Worm (Caenorhabditis elegans) whole organism, L1 larva: ENCODE data around the gene wdr-83.

ENCODE experiments used
- C16A3.4 ChIP-seq: fragments of 150-350 bp; optimal IDR thresholded peaks from 2 replicates; lab custom pipeline; 2014; ENCODE audit warnings: missing biosample characterization, missing genetic modification characterization
- C34B4.2 ChIP-seq: sonication (generic microtip); optimal IDR thresholded peaks from 2 replicates; lab custom pipeline; 2017; ENCODE audit warnings: mild to moderate bottlenecking, missing genetic modification characterization, missing compliant biosample characterization
- F16B12.6 ChIP-seq: fragments of 150-350 bp; optimal IDR thresholded peaks from 2 replicates; lab custom pipeline; 2014; ENCODE audit warnings: missing biosample characterization, missing genetic modification characterization
- alr-1 ChIP-seq: fragments of 200-800 bp; sonication (Bioruptor generic); optimal IDR thresholded peaks from 2 replicates; lab custom pipeline; 2018; ENCODE audit warnings: borderline replicate concordance, mild to moderate bottlenecking, missing genetic modification characterization, missing compliant biosample characterization
- blmp-1 ChIP-seq: fragments of 150-350 bp; optimal IDR thresholded peaks from 2 replicates; lab custom pipeline; 2014; ENCODE audit warnings: missing biosample characterization, missing genetic modification characterization
- ceh-63 ChIP-seq: fragments of 200-800 bp; sonication (Bioruptor generic); optimal IDR thresholded peaks from 2 replicates; lab custom pipeline; 2018; ENCODE audit warnings: mild to moderate bottlenecking, missing genetic modification characterization, missing compliant biosample characterization
- ceh-8 ChIP-seq: fragments of 200-800 bp; sonication (Bioruptor generic); optimal IDR thresholded peaks from 2 replicates; lab custom pipeline; 2018; ENCODE audit warnings: mild to moderate bottlenecking, missing genetic modification characterization, moderate library complexity, missing compliant biosample characterization
- ceh-88 ChIP-seq: fragments of 200-800 bp; sonication (Bioruptor generic); IDR thresholded peaks from 2 replicates; pipeline ENCODE4 v1.3.6; 2022; ENCODE audit warnings: missing genetic modification characterization, missing compliant biosample characterization
- ceh-90 ChIP-seq: sonication (generic microtip); optimal IDR thresholded peaks from 2 replicates; lab custom pipeline; 2016; ENCODE audit warnings: missing genetic modification characterization, missing compliant biosample characterization
- dpl-1 ChIP-seq, 3 experiments: fragments of 150-350 bp in 2 of 3; sonication (generic microtip) in 1 of 3; optimal IDR thresholded peaks; 2 replicates each; lab custom pipeline; 2014 to 2017; ENCODE audit warnings: missing biosample characterization in 3 of 3, missing genetic modification characterization in 3 of 3, missing genetic modification reagents in 3 of 3
- dsc-1 ChIP-seq: sonication (generic microtip); optimal IDR thresholded peaks from 2 replicates; lab custom pipeline; 2016; ENCODE audit warnings: mild to moderate bottlenecking, missing genetic modification characterization, missing compliant biosample characterization
- efl-1 ChIP-seq, 4 experiments: fragments of 150-350 bp; optimal IDR thresholded peaks in 3 of 4; peaks in 1 of 4; 1 replicate in 1 of 4; 2 replicates in 3 of 4; lab custom pipeline; 2014; ENCODE audit warnings: missing biosample characterization in 2 of 4, missing genetic modification characterization in 2 of 4, missing genetic modification reagents in 2 of 4
- elt-3 ChIP-seq, 6 experiments: fragments of 150-350 bp in 1 of 6; sonication (generic microtip); optimal IDR thresholded peaks; 2 replicates each; lab custom pipeline; 2017 to 2018; ENCODE audit warnings: missing biosample characterization in 6 of 6, missing genetic modification characterization in 6 of 6, inconsistent platforms in 1 of 6
- ets-5 ChIP-seq: fragments of 200-800 bp; sonication (Bioruptor generic); IDR thresholded peaks from 2 replicates; pipeline ENCODE4 v1.3.6; 2022; ENCODE audit warnings: missing genetic modification characterization, missing compliant biosample characterization
- fkh-10 ChIP-seq: sonication (generic microtip); optimal IDR thresholded peaks from 2 replicates; lab custom pipeline; 2017; ENCODE audit warnings: missing biosample characterization, missing genetic modification reagents, missing genetic modification characterization
- fkh-8 ChIP-seq: sonication (generic microtip); optimal IDR thresholded peaks from 2 replicates; lab custom pipeline; 2016; ENCODE audit warnings: mild to moderate bottlenecking, missing genetic modification characterization, missing compliant biosample characterization
- fos-1 ChIP-seq: fragments of 150-350 bp; optimal IDR thresholded peaks from 2 replicates; lab custom pipeline; 2014; ENCODE audit warnings: missing biosample characterization, missing genetic modification characterization
- hlh-17 ChIP-seq: fragments of 200-800 bp; sonication (Bioruptor generic); optimal IDR thresholded peaks from 2 replicates; lab custom pipeline; 2018; ENCODE audit warnings: missing genetic modification characterization, mild to moderate bottlenecking, missing compliant biosample characterization, moderate library complexity, borderline replicate concordance
- hlh-4 ChIP-seq: sonication (generic microtip); optimal IDR thresholded peaks from 2 replicates; lab custom pipeline; 2016; ENCODE audit warnings: mild to moderate bottlenecking, missing genetic modification characterization, missing compliant biosample characterization
- hpl-2 ChIP-seq: fragments of 150-350 bp; optimal IDR thresholded peaks from 2 replicates; lab custom pipeline; 2014; ENCODE audit warnings: missing biosample characterization, missing genetic modification reagents, missing genetic modification characterization
- jun-1 ChIP-seq: fragments of 150-350 bp; optimal IDR thresholded peaks from 2 replicates; lab custom pipeline; 2014; ENCODE audit warnings: missing biosample characterization, missing genetic modification reagents, missing genetic modification characterization
- lin-14 ChIP-seq: fragments of 200-800 bp; sonication (Bioruptor generic); optimal IDR thresholded peaks from 2 replicates; lab custom pipeline; 2018; ENCODE audit warnings: mild to moderate bottlenecking, missing genetic modification characterization, moderate library complexity, missing compliant biosample characterization
- lin-35 ChIP-seq, 2 experiments: fragments of 150-350 bp; optimal IDR thresholded peaks; 2 replicates each; lab custom pipeline; 2014; ENCODE audit warnings: missing biosample characterization in 2 of 2, missing genetic modification characterization in 2 of 2, missing genetic modification reagents in 2 of 2
- nhr-19 ChIP-seq: fragments of 200-800 bp; sonication (Bioruptor generic); conservative IDR thresholded peaks from 2 replicates; pipeline ENCODE4 v1.3.6; 2022; ENCODE audit warnings: missing genetic modification characterization, missing compliant biosample characterization
- nhr-20 ChIP-seq: sonication (generic microtip); optimal IDR thresholded peaks from 2 replicates; lab custom pipeline; 2016; ENCODE audit warnings: mild to moderate bottlenecking, missing genetic modification characterization, missing compliant biosample characterization
- nhr-237 ChIP-seq: fragments of 150-350 bp; optimal IDR thresholded peaks from 2 replicates; lab custom pipeline; 2014; ENCODE audit warnings: missing biosample characterization, missing genetic modification characterization
- nhr-47 ChIP-seq: sonication (generic microtip); optimal IDR thresholded peaks from 2 replicates; lab custom pipeline; 2016; ENCODE audit warnings: mild to moderate bottlenecking, missing genetic modification characterization, moderate library complexity, missing compliant biosample characterization
- nhr-71 ChIP-seq: sonication (generic microtip); optimal IDR thresholded peaks from 2 replicates; lab custom pipeline; 2016; ENCODE audit warnings: mild to moderate bottlenecking, missing genetic modification characterization, moderate library complexity, missing compliant biosample characterization
- nhr-76 ChIP-seq: sonication (generic microtip); optimal IDR thresholded peaks from 2 replicates; lab custom pipeline; 2017; ENCODE audit warnings: missing biosample characterization, missing genetic modification characterization
- nhr-85 ChIP-seq: sonication (generic microtip); peaks from one replicate; lab custom pipeline; 2016; ENCODE audit warnings: missing genetic modification characterization, inconsistent platforms, missing compliant biosample characterization
- pax-3 ChIP-seq: fragments of 200-800 bp; sonication (Bioruptor generic); optimal IDR thresholded peaks from 2 replicates; lab custom pipeline; 2018; ENCODE audit warnings: mild to moderate bottlenecking, missing genetic modification characterization, moderate library complexity, missing compliant biosample characterization
- rnt-1 ChIP-seq: sonication (generic microtip); optimal IDR thresholded peaks from 2 replicates; lab custom pipeline; 2016; ENCODE audit warnings: mild to moderate bottlenecking, missing genetic modification characterization, moderate library complexity, missing compliant biosample characterization
- skn-1 ChIP-seq: fragments of 150-350 bp; optimal IDR thresholded peaks from 2 replicates; lab custom pipeline; 2014; ENCODE audit warnings: missing biosample characterization, missing genetic modification characterization
- snpc-4 ChIP-seq: fragments of 150-350 bp; optimal IDR thresholded peaks from 2 replicates; lab custom pipeline; 2014; ENCODE audit warnings: missing biosample characterization, missing genetic modification characterization
- snu-23 ChIP-seq: sonication (generic microtip); optimal IDR thresholded peaks from 2 replicates; lab custom pipeline; 2016; ENCODE audit warnings: missing genetic modification characterization, missing compliant biosample characterization
- sup-37 ChIP-seq: fragments of 200-800 bp; sonication (Bioruptor generic); optimal IDR thresholded peaks from 2 replicates; lab custom pipeline; 2018; ENCODE audit warnings: mild to moderate bottlenecking, missing genetic modification characterization, missing compliant biosample characterization
- swsn-7 ChIP-seq: sonication (generic microtip); optimal IDR thresholded peaks from 2 replicates; lab custom pipeline; 2016; ENCODE audit warnings: missing genetic modification characterization, missing compliant biosample characterization
- tbx-2 ChIP-seq: sonication (generic microtip); optimal IDR thresholded peaks from 2 replicates; lab custom pipeline; 2016; ENCODE audit warnings: missing genetic modification characterization, missing compliant biosample characterization
- tlp-1 ChIP-seq: fragments of 150-350 bp; optimal IDR thresholded peaks from 2 replicates; lab custom pipeline; 2014; ENCODE audit warnings: missing biosample characterization, missing genetic modification characterization
- unc-86 ChIP-seq: sonication (generic microtip); optimal IDR thresholded peaks from 2 replicates; lab custom pipeline; 2016; ENCODE audit warnings: missing genetic modification characterization, missing compliant biosample characterization
- unc-98 ChIP-seq: fragments of 200-800 bp; sonication (Bioruptor generic); IDR thresholded peaks from 2 replicates; pipeline ENCODE4 v1.3.6; 2022; ENCODE audit warnings: missing genetic modification characterization, missing compliant biosample characterization
- vab-15 ChIP-seq: sonication (generic microtip); optimal IDR thresholded peaks from 2 replicates; lab custom pipeline; 2017; ENCODE audit warnings: missing genotype, mild to moderate bottlenecking, missing genetic modification characterization, missing compliant biosample characterization

wdr-83 gene

ce11 chrII:4986664-4987063, 44.8 kb downstream of the wdr-83 start:
- TF ChIP-seq vab-15 (tag; lab: Kevin White, UChicago): no peak
- no peak for TF ChIP-seq fkh-10 (GFP tag; lab: Kevin White, UChicago)
- TF ChIP-seq lin-14 (GFP tag; lab: Kevin White, UChicago): no peak
- TF ChIP-seq pax-3 (tag; lab: Kevin White, UChicago): no peak
- TF ChIP-seq ceh-88 (GFP tag; lab: Robert Waterston, UW): no peak
- TF ChIP-seq F16B12.6: no peak
- no peak for TF ChIP-seq jun-1 (tag; lab: Kevin White, UChicago)
- no peak for TF ChIP-seq ceh-8

- TF ChIP-seq F16B12.6: no peak
- no peak for TF ChIP-seq tbx-2 (tag; lab: Kevin White, UChicago)
- no peak for TF ChIP-seq snpc-4 (tag; lab: Kevin White, UChicago)
- no peak for TF ChIP-seq ceh-90 (tag; lab: Kevin White, UChicago)
- no peak for TF ChIP-seq nhr-19 (GFP tag; lab: Robert Waterston, UW)
- TF ChIP-seq hlh-4: no peak
- TF ChIP-seq lin-35 (GFP tag; optimal IDR thresholded peaks at IDR 0.05; lab: Kevin White, UChicago): peak in 1 of 2 experiments; percentile 55
- TF ChIP-seq nhr-237 (tag; lab: Kevin White, UChicago): no peak
- no peak for TF ChIP-seq sup-37 (GFP tag; lab: Kevin White, UChicago)
- TF ChIP-seq efl-1 (optimal IDR thresholded peaks at IDR 0.05; lab: Kevin White, UChicago): no peak
- no peak for TF ChIP-seq efl-1 (GFP tag; optimal IDR thresholded peaks at IDR 0.05 in 1 of 2; lab: Kevin White, UChicago)
- no peak for TF ChIP-seq fkh-8
- peak; percentile 3 for TF ChIP-seq snu-23 (GFP tag; lab: Kevin White, UChicago)
- TF ChIP-seq tlp-1 (tag; lab: Kevin White, UChicago): no peak
- no peak for TF ChIP-seq ceh-63 (GFP tag; lab: Kevin White, UChicago)
- TF ChIP-seq nhr-20 (tag; lab: Kevin White, UChicago): peak; percentile 34
- TF ChIP-seq nhr-76 (tag; lab: Kevin White, UChicago): no peak
- no peak for TF ChIP-seq alr-1 (tag; lab: Kevin White, UChicago)
- TF ChIP-seq ets-5: no peak
- no peak for TF ChIP-seq C34B4.2 (tag; lab: Kevin White, UChicago)
- TF ChIP-seq dsc-1 (tag; lab: Kevin White, UChicago): no peak
- peak; percentile 20 for TF ChIP-seq nhr-71
- TF ChIP-seq dpl-1 (GFP tag; optimal IDR thresholded peaks at IDR 0.05; lab: Kevin White, UChicago): no peak
- no peak for TF ChIP-seq skn-1
- no peak for TF ChIP-seq ceh-88 (GFP tag; lab: Robert Waterston, UW)
- TF ChIP-seq rnt-1 (tag; lab: Kevin White, UChicago): no peak
- peak; percentile 68 for TF ChIP-seq nhr-85 (tag; lab: Kevin White, UChicago)
- no peak for TF ChIP-seq unc-86 (tag; lab: Kevin White, UChicago)
- peak; percentile 22 for TF ChIP-seq lin-14 (GFP tag; lab: Kevin White, UChicago)
- TF ChIP-seq hlh-17: no peak
- TF ChIP-seq nhr-47 (tag; lab: Kevin White, UChicago): no peak
- no peak for TF ChIP-seq fos-1 (tag; lab: Kevin White, UChicago)
- no peak for TF ChIP-seq C16A3.4
- TF ChIP-seq elt-3 (tag; optimal IDR thresholded peaks at IDR 0.05; lab: Kevin White, UChicago): peak in 1 of 6 experiments; percentile 25
- TF ChIP-seq swsn-7: no peak
- peak; percentile 33 for TF ChIP-seq blmp-1 (tag; lab: Kevin White, UChicago)
- no peak for TF ChIP-seq unc-98 (GFP tag; lab: Robert Waterston, UW)
- no peak for TF ChIP-seq hpl-2 (GFP tag; lab: Kevin White, UChicago)
These were observed 45.5 kb downstream of the wdr-83 start for ce11 chrII:4985961-4986503.
